Worm (Caenorhabditis elegans) whole organism, young adult: ENCODE data around the gene fos-1.

ENCODE experiments used
- C06A6.2 ChIP-seq: fragments of 200-800 bp; sonication (Bioruptor generic); conservative IDR thresholded peaks from 2 replicates; pipeline ENCODE4 v1.3.6; 2022; ENCODE audit warnings: missing genetic modification characterization, missing compliant biosample characterization
- D2030.7 ChIP-seq: fragments of 200-800 bp; sonication (Bioruptor generic); IDR thresholded peaks from 2 replicates; pipeline ENCODE4 v1.3.6; 2022; ENCODE audit warnings: missing genetic modification reagents, missing genetic modification characterization, missing compliant biosample characterization
- F33H1.4 ChIP-seq: fragments of 200-800 bp; sonication (Bioruptor generic); IDR thresholded peaks from 2 replicates; pipeline ENCODE4 v1.3.6; 2022; ENCODE audit warnings: missing genetic modification reagents, missing genetic modification characterization, missing compliant biosample characterization
- F49E8.2 ChIP-seq: sonication (generic microtip); optimal IDR thresholded peaks from 3 replicates; lab custom pipeline; 2017; ENCODE audit warnings: missing genetic modification characterization, mild to moderate bottlenecking, missing compliant biosample characterization, antibody characterized with exemption, moderate library complexity; ENCODE audit not compliant: insufficient read depth
- F52B5.7 ChIP-seq: sonication (generic microtip); optimal IDR thresholded peaks from 2 replicates; lab custom pipeline; 2016; ENCODE audit warnings: mild to moderate bottlenecking, missing genetic modification characterization, missing compliant biosample characterization
- F57A8.1 ChIP-seq: fragments of 200-800 bp; sonication (Bioruptor generic); optimal IDR thresholded peaks from 2 replicates; lab custom pipeline; 2018; ENCODE audit warnings: mild to moderate bottlenecking, missing genetic modification characterization, moderate library complexity, missing compliant biosample characterization
- T07F8.4 ChIP-seq: sonication (generic microtip); optimal IDR thresholded peaks from 2 replicates; lab custom pipeline; 2016; ENCODE audit warnings: mild to moderate bottlenecking, missing genetic modification characterization, moderate library complexity, missing compliant biosample characterization
- T26A5.8 ChIP-seq: sonication (generic microtip); optimal IDR thresholded peaks from 2 replicates; lab custom pipeline; 2016; ENCODE audit warnings: missing genetic modification characterization, missing compliant biosample characterization
- Y56A3A.18 ChIP-seq: fragments of 200-800 bp; sonication (Bioruptor generic); IDR thresholded peaks from 2 replicates; pipeline ENCODE4 v1.3.6; 2022; ENCODE audit warnings: missing genetic modification reagents, missing genetic modification characterization, missing compliant biosample characterization
- Y67H2A.10 ChIP-seq: fragments of 200-800 bp; sonication (Bioruptor generic); conservative IDR thresholded peaks from 2 replicates; pipeline ENCODE4 v1.3.6; 2022; ENCODE audit warnings: missing genetic modification reagents, missing genetic modification characterization, missing compliant biosample characterization
- Y95B8A.8 ChIP-seq: fragments of 200-800 bp; sonication (Bioruptor generic); IDR thresholded peaks from 2 replicates; pipeline ENCODE4 v1.3.6; 2022; ENCODE audit warnings: missing genetic modification reagents, missing genetic modification characterization, missing compliant biosample characterization
- ama-1 ChIP-seq, 3 experiments: fragments of 150-350 bp in 1 of 3; sonication (generic microtip) in 2 of 3; optimal IDR thresholded peaks; 2 replicates each; lab custom pipeline; 2014 to 2018; ENCODE audit warnings: missing biosample characterization in 2 of 3, missing genetic modification characterization in 2 of 3, missing genetic modification reagents in 2 of 3
- atf-7 ChIP-seq: sonication (generic microtip); optimal IDR thresholded peaks from 2 replicates; lab custom pipeline; 2017; ENCODE audit warnings: mild to moderate bottlenecking, missing genetic modification characterization, missing compliant biosample characterization
- attf-3 ChIP-seq: fragments of 200-800 bp; sonication (Bioruptor generic); conservative IDR thresholded peaks from 2 replicates; pipeline ENCODE4 v1.3.6; 2022; ENCODE audit warnings: missing genetic modification reagents, missing genetic modification characterization, missing compliant biosample characterization
- attf-5 ChIP-seq: fragments of 200-800 bp; sonication (Bioruptor generic); optimal IDR thresholded peaks from 2 replicates; lab custom pipeline; 2018; ENCODE audit warnings: mild to moderate bottlenecking, missing genetic modification characterization, missing compliant biosample characterization
- attf-6 ChIP-seq: fragments of 200-800 bp; sonication (Bioruptor generic); IDR thresholded peaks from 2 replicates; pipeline ENCODE4 v1.3.6; 2022; ENCODE audit warnings: missing genetic modification reagents, missing genetic modification characterization, missing compliant biosample characterization
- ceh-40 ChIP-seq: fragments of 200-800 bp; sonication (Bioruptor generic); IDR thresholded peaks from 2 replicates; pipeline ENCODE4 v1.3.6; 2022; ENCODE audit warnings: missing genetic modification characterization, missing compliant biosample characterization
- ceh-58 ChIP-seq: fragments of 200-800 bp; sonication (Bioruptor generic); IDR thresholded peaks from 2 replicates; pipeline ENCODE4 v1.3.6; 2022; ENCODE audit warnings: missing genetic modification characterization, missing compliant biosample characterization
- ceh-79 ChIP-seq: sonication (generic microtip); optimal IDR thresholded peaks from 2 replicates; lab custom pipeline; 2017; ENCODE audit warnings: mild to moderate bottlenecking, missing genetic modification characterization, missing compliant biosample characterization
- ceh-91 ChIP-seq: fragments of 200-800 bp; sonication (Bioruptor generic); IDR thresholded peaks from 2 replicates; pipeline ENCODE4 v1.3.6; 2022; ENCODE audit warnings: missing genetic modification reagents, missing genetic modification characterization, missing compliant biosample characterization
- dpff-1 ChIP-seq: sonication (generic microtip); optimal IDR thresholded peaks from 2 replicates; lab custom pipeline; 2017; ENCODE audit warnings: mild to moderate bottlenecking, missing genetic modification characterization, missing compliant biosample characterization
- egl-44 ChIP-seq: fragments of 200-800 bp; sonication (Bioruptor generic); IDR thresholded peaks from 2 replicates; pipeline ENCODE4 v1.3.6; 2022; ENCODE audit warnings: missing genetic modification reagents, missing genetic modification characterization, missing compliant biosample characterization
- ekl-4 ChIP-seq: fragments of 200-800 bp; sonication (Bioruptor generic); IDR thresholded peaks from 2 replicates; pipeline ENCODE4 v1.3.6; 2022; ENCODE audit warnings: missing genetic modification reagents, missing genetic modification characterization, missing compliant biosample characterization
- fkh-3 ChIP-seq: sonication (generic microtip); optimal IDR thresholded peaks from 2 replicates; lab custom pipeline; 2016; ENCODE audit warnings: mild to moderate bottlenecking, missing genetic modification characterization, missing compliant biosample characterization
- hlh-12 ChIP-seq: sonication (generic microtip); optimal IDR thresholded peaks from 2 replicates; lab custom pipeline; 2016; ENCODE audit warnings: missing genetic modification characterization, missing compliant biosample characterization
- hmg-1.2 ChIP-seq: fragments of 200-800 bp; sonication (Bioruptor generic); IDR thresholded peaks from 2 replicates; pipeline ENCODE4 v1.3.6; 2022; ENCODE audit warnings: missing genetic modification reagents, missing genetic modification characterization, missing compliant biosample characterization
- hrde-1 ChIP-seq: sonication (generic microtip); optimal IDR thresholded peaks from 2 replicates; lab custom pipeline; 2016; ENCODE audit warnings: missing genetic modification characterization, mild to moderate bottlenecking, missing compliant biosample characterization, moderate library complexity, missing genotype, missing genetic modification reagents, borderline replicate concordance
- lag-1 ChIP-seq: fragments of 200-800 bp; sonication (Bioruptor generic); IDR thresholded peaks from 2 replicates; pipeline ENCODE4 v1.3.6; 2022; ENCODE audit warnings: missing genetic modification reagents, missing genetic modification characterization, missing compliant biosample characterization
- lin-35 ChIP-seq, 3 experiments: fragments of 150-350 bp in 2 of 3; sonication (generic microtip) in 1 of 3; optimal IDR thresholded peaks; 2 replicates each; lab custom pipeline; 2014 to 2018; ENCODE audit warnings: missing biosample characterization in 3 of 3, missing genetic modification characterization in 3 of 3, missing genetic modification reagents in 3 of 3
- lin-40 ChIP-seq: sonication (generic microtip); optimal IDR thresholded peaks from 2 replicates; lab custom pipeline; 2016; ENCODE audit warnings: missing genetic modification characterization, mild to moderate bottlenecking, missing compliant biosample characterization, missing genotype, missing genetic modification reagents
- mcd-1 ChIP-seq: fragments of 200-800 bp; sonication (Bioruptor generic); IDR thresholded peaks from 2 replicates; pipeline ENCODE4 v1.3.6; 2022; ENCODE audit warnings: missing genetic modification reagents, missing genetic modification characterization, missing compliant biosample characterization
- nhr-120 ChIP-seq: fragments of 200-800 bp; sonication (Bioruptor generic); IDR thresholded peaks from 2 replicates; pipeline ENCODE4 v1.3.6; 2022; ENCODE audit warnings: missing genetic modification characterization, missing compliant biosample characterization
- nhr-179 ChIP-seq: sonication (generic microtip); optimal IDR thresholded peaks from 2 replicates; lab custom pipeline; 2016; ENCODE audit warnings: mild to moderate bottlenecking, missing genetic modification characterization, missing compliant biosample characterization
- nhr-27 ChIP-seq: fragments of 200-800 bp; sonication (Bioruptor generic); optimal IDR thresholded peaks from 2 replicates; lab custom pipeline; 2018; ENCODE audit warnings: mild to moderate bottlenecking, missing genetic modification characterization, moderate library complexity, missing compliant biosample characterization
- pbrm-1 ChIP-seq: fragments of 200-800 bp; sonication (Bioruptor generic); IDR thresholded peaks from 2 replicates; pipeline ENCODE4 v1.3.6; 2022; ENCODE audit warnings: missing genetic modification reagents, missing genetic modification characterization, missing compliant biosample characterization
- rcor-1 ChIP-seq: fragments of 200-800 bp; sonication (Bioruptor generic); IDR thresholded peaks from 2 replicates; pipeline ENCODE4 v1.3.6; 2022; ENCODE audit warnings: missing genetic modification reagents, missing genetic modification characterization, missing compliant biosample characterization
- rec-8 ChIP-seq, 2 experiments: sonication (generic microtip); optimal IDR thresholded peaks; 2 replicates each; lab custom pipeline; 2016; ENCODE audit warnings: mild to moderate bottlenecking in 2 of 2, missing genetic modification characterization in 2 of 2, missing genetic modification reagents in 2 of 2, missing genotype in 2 of 2, missing biosample characterization in 1 of 2, missing compliant biosample characterization in 1 of 2, moderate library complexity in 1 of 2
- sea-2 ChIP-seq: fragments of 200-800 bp; sonication (Bioruptor generic); IDR thresholded peaks from 2 replicates; pipeline ENCODE4 v1.3.6; 2022; ENCODE audit warnings: missing genetic modification characterization, missing compliant biosample characterization
- snpc-1.1 ChIP-seq: sonication (generic microtip); optimal IDR thresholded peaks from 2 replicates; lab custom pipeline; 2017; ENCODE audit warnings: missing genetic modification characterization, mild to moderate bottlenecking, missing compliant biosample characterization, antibody characterized with exemption, moderate library complexity, missing genotype, missing genetic modification reagents; ENCODE audit not compliant: insufficient read depth
- snpc-3.4 ChIP-seq: sonication (generic microtip); optimal IDR thresholded peaks from 2 replicates; lab custom pipeline; 2017; ENCODE audit warnings: missing genetic modification characterization, mild to moderate bottlenecking, missing compliant biosample characterization, antibody characterized with exemption, moderate library complexity, missing genotype, missing genetic modification reagents
- snpc-4 ChIP-seq, 5 experiments: fragments of 150-350 bp in 1 of 5; sonication (generic microtip) in 4 of 5; optimal IDR thresholded peaks; 2 replicates each; lab custom pipeline; 2014 to 2018; ENCODE audit warnings: missing genetic modification characterization in 5 of 5, missing biosample characterization in 3 of 5, antibody characterized with exemption in 2 of 5, mild to moderate bottlenecking in 2 of 5, missing compliant biosample characterization in 2 of 5, missing genotype in 2 of 5, moderate library complexity in 2 of 5, missing genetic modification reagents in 1 of 5
- somi-1 ChIP-seq: fragments of 200-800 bp; sonication (Bioruptor generic); optimal IDR thresholded peaks from 2 replicates; lab custom pipeline; 2018; ENCODE audit warnings: mild to moderate bottlenecking, missing genetic modification characterization, missing compliant biosample characterization
- tbp1 ChIP-seq: fragments of 200-800 bp; sonication (Bioruptor generic); optimal IDR thresholded peaks from 2 replicates; lab custom pipeline; 2018; ENCODE audit warnings: mild to moderate bottlenecking, missing genetic modification characterization, missing compliant biosample characterization
- unc-130 ChIP-seq: sonication (generic microtip); optimal IDR thresholded peaks from 2 replicates; lab custom pipeline; 2016; ENCODE audit warnings: missing genetic modification reagents, missing genetic modification characterization, missing compliant biosample characterization
- ztf-26 ChIP-seq: sonication (generic microtip); optimal IDR thresholded peaks from 2 replicates; lab custom pipeline; 2017; ENCODE audit warnings: missing genetic modification characterization, missing compliant biosample characterization
- ztf-3 ChIP-seq: fragments of 200-800 bp; sonication (Bioruptor generic); optimal IDR thresholded peaks from 2 replicates; lab custom pipeline; 2018; ENCODE audit warnings: mild to moderate bottlenecking, missing genetic modification characterization, missing compliant biosample characterization
- ztf-6 ChIP-seq: fragments of 200-800 bp; sonication (Bioruptor generic); IDR thresholded peaks from 2 replicates; pipeline ENCODE4 v1.3.6; 2022; ENCODE audit warnings: missing genetic modification reagents, missing genetic modification characterization, missing compliant biosample characterization

Gene fos-1

DNA sequence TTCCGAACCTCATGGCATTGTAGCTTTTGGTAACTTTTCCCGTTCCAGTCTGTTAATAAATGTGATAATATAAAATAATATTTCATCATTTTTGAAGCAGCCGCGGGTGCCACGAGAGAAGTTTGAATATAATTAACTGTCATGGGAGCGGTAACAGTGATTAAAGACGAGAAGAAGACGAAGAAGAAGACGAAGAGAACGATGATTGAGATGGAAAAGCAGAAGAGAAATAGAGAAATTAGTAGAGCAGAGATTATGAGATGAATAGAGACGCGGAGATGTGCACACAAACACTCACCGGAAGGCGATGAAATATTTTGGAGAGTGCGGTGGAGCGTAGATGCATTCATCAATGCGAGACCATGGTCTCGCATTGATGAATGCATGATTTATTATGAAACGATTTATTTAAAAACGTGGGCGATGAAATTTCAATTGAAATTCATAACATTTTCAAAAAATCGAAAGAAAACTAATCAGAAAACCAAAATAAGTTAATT is 49.8 kb downstream of the fos-1 start, which contains the start of gene seip-1:
Gene seip-1 (minus strand): TSS at position 51 of the 500 bp plus-strand sequence.
- TF ChIP-seq egl-44 (GFP tag; lab: Robert Waterston, UW) (0 out of 2 replicates have a peak, but pooled peaks have one; percentile 38), pbrm-1 (GFP tag; lab: Robert Waterston, UW) (peak; percentile 55; the same call in 1 of the 2 replicates), ceh-58 (GFP tag; lab: Robert Waterston, UW) (no peak), tbp1 (no peak), Y95B8A.8 (GFP tag; lab: Robert Waterston, UW) (0 out of 2 replicates have a peak, but pooled peaks have one; percentile 57), T26A5.8 (tag; lab: Kevin White, UChicago) (no peak), attf-6 (no peak), ceh-40 (GFP tag; lab: Robert Waterston, UW) (no peak), ceh-79 (tag; lab: Kevin White, UChicago) (no peak), C06A6.2 (no peak), lin-35 (GFP tag; optimal IDR thresholded peaks at IDR 0.05; lab: Kevin White, UChicago) (no peak), F33H1.4 (GFP tag; lab: Robert Waterston, UW) (no peak), F57A8.1 (GFP tag; lab: Kevin White, UChicago) (no peak), atf-7 (tag; lab: Kevin White, UChicago) (no peak), ama-1 (optimal IDR thresholded peaks at IDR 0.05; lab: Kevin White, UChicago) (peak; percentile 10), ama-1 (GFP tag; optimal IDR thresholded peaks at IDR 0.05; lab: Kevin White, UChicago) (no peak), nhr-27 (tag; lab: Kevin White, UChicago) (no peak), rcor-1 (GFP tag; lab: Robert Waterston, UW) (peak; percentile 62), lag-1 (no peak), hrde-1 (tag; lab: Kevin White, UChicago) (no peak), snpc-4 (GFP tag; optimal IDR thresholded peaks at IDR 0.05; lab: Kevin White, UChicago) (no peak), snpc-4 (tag; optimal IDR thresholded peaks at IDR 0.05; lab: Kevin White, UChicago) (peak in 3 of 4 experiments; percentile 7 to 79 (median 37)), attf-5 (peak; percentile 90), F52B5.7 (no peak), lin-40 (tag; lab: Kevin White, UChicago) (no peak), nhr-179 (tag; lab: Kevin White, UChicago) (no peak), D2030.7 (GFP tag; lab: Robert Waterston, UW) (no peak), ceh-91 (no peak), nhr-120 (no peak), snpc-3.4 (tag; lab: Kevin White, UChicago) (no peak), ztf-3 (GFP tag; lab: Kevin White, UChicago) (no peak), snpc-1.1 (tag; lab: Kevin White, UChicago) (no peak), F49E8.2 (no peak), Y67H2A.10 (GFP tag; lab: Robert Waterston, UW) (no peak), ztf-26 (tag; lab: Kevin White, UChicago) (no peak), ztf-6 (no peak), dpff-1 (tag; lab: Kevin White, UChicago) (no peak), Y56A3A.18 (no peak), attf-3 (GFP tag; lab: Robert Waterston, UW) (no peak), T07F8.4 (tag; lab: Kevin White, UChicago) (no peak), fkh-3 (tag; lab: Kevin White, UChicago) (no peak), sea-2 (no peak), rec-8 (tag; optimal IDR thresholded peaks at IDR 0.05; lab: Kevin White, UChicago) (no peak), somi-1 (GFP tag; lab: Kevin White, UChicago) (no peak), mcd-1 (GFP tag; lab: Robert Waterston, UW) (peak; percentile 95), unc-130 (GFP tag; lab: Kevin White, UChicago) (no peak), hlh-12 (tag; lab: Kevin White, UChicago) (no peak), hmg-1.2 (GFP tag; lab: Robert Waterston, UW) (peak; percentile 86; the same call in 1 of the 2 replicates), ekl-4 (GFP tag; lab: Robert Waterston, UW) (0 out of 2 replicates have a peak, but pooled peaks have one; percentile 33)
